Fruit fly (Drosophila melanogaster): ENCODE data around the gene Sirt2.

The Sirt2 gene

dm6 chr3R:20292030-20292879 is 36.0 kb upstream of the Sirt2 start (continued):
- TF ChIP-seq CG13424 (tag; optimal IDR thresholded peaks at IDR 0.05), result peak; percentile 68
- TF ChIP-seq sr (GFP tag; IDR thresholded peaks at IDR 0.05), result 0 out of 3 replicates have a peak, but pooled peaks have one; percentile 2
- TF ChIP-seq PHDP (tag; optimal IDR thresholded peaks at IDR 0.05), result no peak
- TF ChIP-seq CG2202 (tag; optimal IDR thresholded peaks at IDR 0.05), result peak; percentile 57
- no peak for TF ChIP-seq peb (GFP tag; IDR thresholded peaks at IDR 0.05)
- TF ChIP-seq ham (GFP tag; IDR thresholded peaks at IDR 0.05), result no peak
- no peak for TF ChIP-seq CG12744 (GFP tag; optimal IDR thresholded peaks at IDR 0.05)
- peak; percentile 41 for TF ChIP-seq CG18619 (GFP tag; optimal IDR thresholded peaks at IDR 0.05)
- TF ChIP-seq Hsf (GFP tag; optimal IDR thresholded peaks at IDR 0.05), result peak; percentile 70
- 0 out of 2 replicates have a peak, but pooled peaks have one; percentile 6 for TF ChIP-seq CG31224 (GFP tag; IDR thresholded peaks at IDR 0.05)
- TF ChIP-seq Dad (GFP tag; optimal IDR thresholded peaks at IDR 0.05), result peak; percentile 2
- TF ChIP-seq oc (tag; optimal IDR thresholded peaks at IDR 0.05), result peak; percentile 46
- peak; percentile 47 for TF ChIP-seq Pdp1 (GFP tag; optimal IDR thresholded peaks at IDR 0.05)
- TF ChIP-seq Bgb (GFP tag; IDR thresholded peaks at IDR 0.05; ENCODE audit: partially characterized antibody), result no peak
- TF ChIP-seq ken (GFP tag; IDR thresholded peaks at IDR 0.05), result peak; percentile 41; the same call in 1 of the 3 replicates
- TF ChIP-seq CG17361 (GFP tag; IDR thresholded peaks at IDR 0.05), result peak; percentile 94
- TF ChIP-seq CG16863 (GFP tag; optimal IDR thresholded peaks at IDR 0.05), result peak; percentile 68
- no peak for TF ChIP-seq Scr (GFP tag; IDR thresholded peaks at IDR 0.05; ENCODE audit: partially characterized antibody)
- TF ChIP-seq Gug (GFP tag; IDR thresholded peaks at IDR 0.05), result peak; percentile 26; the same call in 1 of the 4 replicates
- peak; percentile 58 for TF ChIP-seq Xrp1 (GFP tag; IDR thresholded peaks at IDR 0.05)
- TF ChIP-seq kni (GFP tag; optimal IDR thresholded peaks at IDR 0.05), result peak; percentile 90
- TF ChIP-seq Lim3 (GFP tag; IDR thresholded peaks at IDR 0.05), result no peak
- no peak for TF ChIP-seq Hr51 (GFP tag; optimal IDR thresholded peaks at IDR 0.05)
- peak; percentile 53 for TF ChIP-seq zen (tag; optimal IDR thresholded peaks at IDR 0.05)
- peak; percentile 53 for TF ChIP-seq ac (GFP tag; optimal IDR thresholded peaks at IDR 0.05)
- peak; percentile 88 for TF ChIP-seq CG9727 (GFP tag; optimal IDR thresholded peaks at IDR 0.05)
- TF ChIP-seq pb (GFP tag; optimal IDR thresholded peaks at IDR 0.05), result peak; percentile 35
- TF ChIP-seq prd (optimal IDR thresholded peaks at IDR 0.05), result no peak
- peak; percentile 76; the same call in 1 of the 3 replicates for TF ChIP-seq prd (GFP tag; IDR thresholded peaks at IDR 0.05)
- TF ChIP-seq Kr (GFP tag; optimal IDR thresholded peaks at IDR 0.05), result peak; percentile 45
- TF ChIP-seq CG7987 (GFP tag; optimal IDR thresholded peaks at IDR 0.05), result no peak
- TF ChIP-seq TFAM (GFP tag; optimal IDR thresholded peaks at IDR 0.05), result peak; percentile 5
- TF ChIP-seq CG14441 (GFP tag; IDR thresholded peaks at IDR 0.05), result no peak
- TF ChIP-seq CG15696 (tag; optimal IDR thresholded peaks at IDR 0.05), result peak; percentile 87
- TF ChIP-seq Doc3 (GFP tag; IDR thresholded peaks at IDR 0.05; ENCODE audit: partially characterized antibody), result no peak
- peak; percentile 82 for TF ChIP-seq CG10979 (tag; optimal IDR thresholded peaks at IDR 0.05)
- peak; percentile 81 for TF ChIP-seq CG14710 (tag; optimal IDR thresholded peaks at IDR 0.05)
- TF ChIP-seq tin (GFP tag; optimal IDR thresholded peaks at IDR 0.05), result peak; percentile 64
- TF ChIP-seq hth (optimal IDR thresholded peaks at IDR 0.05), result no peak
- no peak for TF ChIP-seq kah (GFP tag; optimal IDR thresholded peaks at IDR 0.05)
- no peak for TF ChIP-seq CkIIα-i1 (GFP tag; IDR thresholded peaks at IDR 0.05)
- peak; percentile 40 for TF ChIP-seq CG2116 (GFP tag; optimal IDR thresholded peaks at IDR 0.05)
- TF ChIP-seq CG8388 (GFP tag; optimal IDR thresholded peaks at IDR 0.05), result peak; percentile 56
- TF ChIP-seq da (GFP tag; optimal IDR thresholded peaks at IDR 0.05), result peak; percentile 46
- TF ChIP-seq dmrt11E (tag; optimal IDR thresholded peaks at IDR 0.05), result peak; percentile 84
- TF ChIP-seq CG7357 (GFP tag; IDR thresholded peaks at IDR 0.05), result peak; percentile 27; the same call in 1 of the 3 replicates
- peak; percentile 38; the same call in 1 of the 2 replicates for TF ChIP-seq CG10959 (GFP tag; IDR thresholded peaks at IDR 0.05)
- 0 out of 2 replicates have a peak, but pooled peaks have one; percentile 15 for TF ChIP-seq ssp (GFP tag; IDR thresholded peaks at IDR 0.05)
